Worm (Caenorhabditis elegans): ENCODE data around the gene F11G11.13.

DNA sequence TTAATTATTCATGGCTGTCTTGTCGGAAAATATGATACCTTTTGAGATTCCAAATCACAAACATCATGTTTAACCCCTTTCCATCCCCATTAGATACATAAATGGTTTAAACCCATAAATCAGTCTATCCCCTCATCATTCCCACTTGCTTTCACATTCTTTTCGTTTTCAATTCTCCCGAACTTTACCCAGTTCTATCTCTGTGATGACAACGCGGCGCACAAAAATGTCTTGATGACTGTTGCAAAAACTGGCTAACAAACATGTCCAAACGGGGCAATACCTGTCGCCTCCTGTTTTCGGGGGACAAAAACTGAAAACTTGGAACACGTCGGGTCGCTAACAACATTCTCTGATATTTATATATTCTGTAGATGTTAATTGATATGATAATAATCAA is 9.9 kb downstream of the F11G11.13 start:
- TF ChIP-seq nhr-28 (tag; optimal IDR thresholded peaks at IDR 0.05) (no peak), nhr-67 (tag; optimal IDR thresholded peaks at IDR 0.05) (no peak)

Measured in whole organism, L3 larva.